Worm (Caenorhabditis elegans) whole organism, L4 larva: Measurements from ENCODE around the gene C06H5.12.

Experiments used
- D1046.2 ChIP-seq: fragments of 200-800 bp; sonication (Bioruptor generic); IDR thresholded peaks from 2 replicates; pipeline ENCODE4 v1.3.6; 2022; ENCODE audit warnings: missing genetic modification characterization, missing compliant biosample characterization
- F26F4.8 ChIP-seq: fragments of 200-800 bp; sonication (Bioruptor generic); conservative IDR thresholded peaks from 2 replicates; pipeline ENCODE4 v1.3.6; 2022; ENCODE audit warnings: missing genetic modification characterization, missing compliant biosample characterization
- F37D6.2 ChIP-seq: sonication (generic microtip); optimal IDR thresholded peaks from 2 replicates; lab custom pipeline; 2016; ENCODE audit warnings: mild to moderate bottlenecking, missing genetic modification characterization, missing compliant biosample characterization
- F44E2.7 ChIP-seq: fragments of 200-800 bp; sonication (Bioruptor generic); IDR thresholded peaks from 2 replicates; pipeline ENCODE4 v2.1.2; 2022; ENCODE audit warnings: missing genetic modification characterization, missing compliant biosample characterization
- Y105C5A.15 ChIP-seq: fragments of 200-800 bp; sonication (Bioruptor generic); IDR thresholded peaks from 2 replicates; pipeline ENCODE4 v1.3.6; 2022; ENCODE audit warnings: missing genetic modification characterization, missing compliant biosample characterization
- Y48G9A.11 ChIP-seq: fragments of 200-800 bp; sonication (Bioruptor generic); IDR thresholded peaks from 2 replicates; pipeline ENCODE4 v1.3.6; 2022; ENCODE audit warnings: missing genetic modification reagents, missing genetic modification characterization, missing compliant biosample characterization
- ZK337.2 ChIP-seq: fragments of 200-800 bp; sonication (Bioruptor generic); IDR thresholded peaks from 2 replicates; pipeline ENCODE4 v1.3.6; 2022; ENCODE audit warnings: missing genetic modification reagents, missing genetic modification characterization, missing compliant biosample characterization
- aly-2 ChIP-seq: sonication (generic microtip); optimal IDR thresholded peaks from 2 replicates; lab custom pipeline; 2018; ENCODE audit warnings: missing biosample characterization, missing genetic modification characterization
- ceh-20 ChIP-seq: fragments of 200-800 bp; sonication (Bioruptor generic); IDR thresholded peaks from 2 replicates; pipeline ENCODE4 v1.3.6; 2022; ENCODE audit warnings: missing genetic modification reagents, missing genetic modification characterization, missing compliant biosample characterization
- ceh-28 ChIP-seq: fragments of 150-350 bp; optimal IDR thresholded peaks from 2 replicates; lab custom pipeline; 2014; ENCODE audit warnings: missing biosample characterization, missing genetic modification reagents, missing genetic modification characterization
- ctbp-1 ChIP-seq: fragments of 200-800 bp; sonication (Bioruptor generic); IDR thresholded peaks from 2 replicates; pipeline ENCODE4 v1.3.6; 2022; ENCODE audit warnings: missing genetic modification reagents, missing genetic modification characterization, missing compliant biosample characterization
- daf-19 ChIP-seq: fragments of 200-800 bp; sonication (Bioruptor generic); conservative IDR thresholded peaks from 2 replicates; pipeline ENCODE4 v1.3.6; 2022; ENCODE audit warnings: missing genetic modification characterization, missing compliant biosample characterization
- daf-8 ChIP-seq: fragments of 200-800 bp; sonication (Bioruptor generic); IDR thresholded peaks from 2 replicates; pipeline ENCODE4 v1.3.6; 2022; ENCODE audit warnings: missing genetic modification characterization, missing compliant biosample characterization
- dmd-8 ChIP-seq: fragments of 200-800 bp; sonication (Bioruptor generic); IDR thresholded peaks from 2 replicates; pipeline ENCODE4 v1.3.6; 2022; ENCODE audit warnings: missing genetic modification characterization, missing compliant biosample characterization
- dmd-9 ChIP-seq: fragments of 200-800 bp; sonication (Bioruptor generic); IDR thresholded peaks from 2 replicates; pipeline ENCODE4 v1.3.6; 2022; ENCODE audit warnings: missing genetic modification reagents, missing genetic modification characterization, missing compliant biosample characterization
- dpl-1 ChIP-seq: fragments of 150-350 bp; optimal IDR thresholded peaks from 2 replicates; lab custom pipeline; 2014; ENCODE audit warnings: missing biosample characterization, missing genetic modification reagents, missing genetic modification characterization
- duxl-1 ChIP-seq: sonication (generic microtip); optimal IDR thresholded peaks from 2 replicates; lab custom pipeline; 2016; ENCODE audit warnings: mild to moderate bottlenecking, missing genetic modification characterization, moderate library complexity, missing compliant biosample characterization; ENCODE audit not compliant: poor library complexity
- dve-1 ChIP-seq: sonication (generic microtip); optimal IDR thresholded peaks from 2 replicates; lab custom pipeline; 2017; ENCODE audit warnings: antibody characterized with exemption, mild to moderate bottlenecking, missing genetic modification characterization, missing compliant biosample characterization; ENCODE audit not compliant: insufficient read depth
- egl-27 ChIP-seq: sonication (generic microtip); optimal IDR thresholded peaks from 3 replicates; lab custom pipeline; 2017; ENCODE audit warnings: missing biosample characterization, missing genetic modification reagents, missing genetic modification characterization
- fkh-10 ChIP-seq: fragments of 150-350 bp; optimal IDR thresholded peaks from 2 replicates; lab custom pipeline; 2014; ENCODE audit warnings: missing biosample characterization, missing genetic modification reagents, missing genetic modification characterization
- fos-1 ChIP-seq: fragments of 150-350 bp; optimal IDR thresholded peaks from 2 replicates; lab custom pipeline; 2014; ENCODE audit warnings: missing biosample characterization, missing genetic modification characterization
- gei-8 ChIP-seq: fragments of 200-800 bp; sonication (Bioruptor generic); optimal IDR thresholded peaks from 2 replicates; lab custom pipeline; 2018; ENCODE audit warnings: mild to moderate bottlenecking, missing genetic modification characterization, missing compliant biosample characterization
- hif-1 ChIP-seq, 2 experiments: sonication (generic microtip); optimal IDR thresholded peaks; 2 replicates each; lab custom pipeline; 2016 to 2017; ENCODE audit warnings: missing compliant biosample characterization in 2 of 2, missing genetic modification characterization in 2 of 2, missing genetic modification reagents in 2 of 2, missing genotype in 2 of 2, mild to moderate bottlenecking in 1 of 2
- hlh-11 ChIP-seq: fragments of 200-800 bp; sonication (Bioruptor generic); optimal IDR thresholded peaks from 2 replicates; lab custom pipeline; 2018; ENCODE audit warnings: mild to moderate bottlenecking, missing genetic modification characterization, missing compliant biosample characterization
- hlh-30 ChIP-seq: sonication (generic microtip); optimal IDR thresholded peaks from 2 replicates; lab custom pipeline; 2017; ENCODE audit warnings: antibody characterized with exemption, mild to moderate bottlenecking, missing genetic modification characterization, missing compliant biosample characterization; ENCODE audit not compliant: insufficient read depth
- lin-13 ChIP-seq: fragments of 150-350 bp; optimal IDR thresholded peaks from 2 replicates; lab custom pipeline; 2014; ENCODE audit warnings: missing biosample characterization, missing genetic modification reagents, missing genetic modification characterization
- lin-15B ChIP-seq: fragments of 150-350 bp; sonication (generic microtip); optimal IDR thresholded peaks from 3 replicates; lab custom pipeline; 2014; ENCODE audit warnings: missing biosample characterization, missing genetic modification characterization
- lin-38 ChIP-seq: fragments of 200-800 bp; sonication (Bioruptor generic); IDR thresholded peaks from 2 replicates; pipeline ENCODE4 v1.3.6; 2022; ENCODE audit warnings: missing genetic modification reagents, missing genetic modification characterization, missing compliant biosample characterization
- madf-5 ChIP-seq, 2 experiments: fragments of 200-800 bp; sonication (Bioruptor generic); IDR thresholded peaks; 2 replicates each; pipeline ENCODE4 v1.3.6; 2022; ENCODE audit warnings: missing compliant biosample characterization in 2 of 2, missing genetic modification characterization in 2 of 2
- mep-1 ChIP-seq: fragments of 150-350 bp; sonication (generic microtip); optimal IDR thresholded peaks from 3 replicates; lab custom pipeline; 2014; ENCODE audit warnings: missing biosample characterization, missing genetic modification characterization
- mxl-3 ChIP-seq: fragments of 200-800 bp; sonication (Bioruptor generic); optimal IDR thresholded peaks from 2 replicates; lab custom pipeline; 2018; ENCODE audit warnings: mild to moderate bottlenecking, missing genetic modification characterization, missing compliant biosample characterization
- nhr-111 ChIP-seq: fragments of 200-800 bp; sonication (Bioruptor generic); optimal IDR thresholded peaks from 2 replicates; lab custom pipeline; 2018; ENCODE audit warnings: mild to moderate bottlenecking, missing genetic modification characterization, missing compliant biosample characterization
- nhr-237 ChIP-seq: sonication (generic microtip); optimal IDR thresholded peaks from 2 replicates; lab custom pipeline; 2017; ENCODE audit warnings: missing biosample characterization, missing genetic modification characterization
- nhr-25 ChIP-seq: sonication (generic microtip); optimal IDR thresholded peaks from 2 replicates; lab custom pipeline; 2017; ENCODE audit warnings: missing genetic modification characterization, mild to moderate bottlenecking, missing compliant biosample characterization, antibody characterized with exemption, moderate library complexity, borderline replicate concordance; ENCODE audit not compliant: insufficient read depth
- nhr-42 ChIP-seq: fragments of 200-800 bp; sonication (Bioruptor generic); IDR thresholded peaks from 2 replicates; pipeline ENCODE4 v1.3.6; 2022; ENCODE audit warnings: missing genetic modification characterization, missing compliant biosample characterization
- nhr-48 ChIP-seq: sonication (generic microtip); optimal IDR thresholded peaks from 2 replicates; lab custom pipeline; 2016; ENCODE audit warnings: mild to moderate bottlenecking, missing genetic modification characterization, missing compliant biosample characterization
- nhr-6 ChIP-seq: fragments of 150-350 bp; optimal IDR thresholded peaks from 2 replicates; lab custom pipeline; 2014; ENCODE audit warnings: missing biosample characterization, missing genetic modification characterization
- nhr-76 ChIP-seq: fragments of 150-350 bp; optimal IDR thresholded peaks from 2 replicates; lab custom pipeline; 2014; ENCODE audit warnings: missing biosample characterization, missing genetic modification characterization
- nhr-77 ChIP-seq: fragments of 150-350 bp; optimal IDR thresholded peaks from 2 replicates; lab custom pipeline; 2014; ENCODE audit warnings: missing biosample characterization, missing genetic modification characterization
- php-3 ChIP-seq: fragments of 200-800 bp; sonication (Bioruptor generic); IDR thresholded peaks from 2 replicates; pipeline ENCODE4 v1.3.6; 2022; ENCODE audit warnings: missing genetic modification reagents, missing genetic modification characterization, missing compliant biosample characterization
- pqm-1 ChIP-seq: sonication (generic microtip); optimal IDR thresholded peaks from 2 replicates; lab custom pipeline; 2017; ENCODE audit warnings: missing biosample characterization, missing genetic modification characterization
- saeg-2 ChIP-seq: fragments of 200-800 bp; sonication (Bioruptor generic); IDR thresholded peaks from 2 replicates; pipeline ENCODE4 v1.3.6; 2022; ENCODE audit warnings: missing genetic modification reagents, missing genetic modification characterization, missing compliant biosample characterization
- sdz-12 ChIP-seq: fragments of 200-800 bp; sonication (Bioruptor generic); optimal IDR thresholded peaks from 2 replicates; lab custom pipeline; 2018; ENCODE audit warnings: mild to moderate bottlenecking, missing genetic modification characterization, missing compliant biosample characterization
- snpc-1.2 ChIP-seq: fragments of 200-800 bp; sonication (Bioruptor generic); IDR thresholded peaks from 2 replicates; pipeline ENCODE4 v1.3.6; 2022; ENCODE audit warnings: missing genetic modification reagents, missing genetic modification characterization, missing compliant biosample characterization
- spr-1 ChIP-seq: sonication (generic microtip); optimal IDR thresholded peaks from 2 replicates; lab custom pipeline; 2016; ENCODE audit warnings: mild to moderate bottlenecking, missing genetic modification characterization, missing compliant biosample characterization
- unc-130 ChIP-seq: sonication (generic microtip); optimal IDR thresholded peaks from 2 replicates; lab custom pipeline; 2016; ENCODE audit warnings: missing genetic modification reagents, missing genetic modification characterization, missing compliant biosample characterization
- unc-39 ChIP-seq: sonication (generic microtip); optimal IDR thresholded peaks from 2 replicates; lab custom pipeline; 2017; ENCODE audit warnings: missing biosample characterization, missing genetic modification characterization
- vab-7 ChIP-seq: fragments of 200-800 bp; sonication (Bioruptor generic); IDR thresholded peaks from 2 replicates; pipeline ENCODE4 v1.3.6; 2022; ENCODE audit warnings: missing genetic modification reagents, missing genetic modification characterization, missing compliant biosample characterization
- zag-1 ChIP-seq: fragments of 150-350 bp; optimal IDR thresholded peaks from 2 replicates; lab custom pipeline; 2014; ENCODE audit warnings: missing biosample characterization, missing genetic modification characterization
- zfp-2 ChIP-seq: sonication (generic microtip); optimal IDR thresholded peaks from 2 replicates; lab custom pipeline; 2016; ENCODE audit warnings: mild to moderate bottlenecking, missing genetic modification characterization, missing compliant biosample characterization
- zip-11 ChIP-seq: fragments of 200-800 bp; sonication (Bioruptor generic); IDR thresholded peaks from 2 replicates; pipeline ENCODE4 v1.3.6; 2022; ENCODE audit warnings: missing genetic modification characterization, missing compliant biosample characterization
- zip-2 ChIP-seq: fragments of 150-350 bp; optimal IDR thresholded peaks from 2 replicates; lab custom pipeline; 2014; ENCODE audit warnings: missing biosample characterization, missing genetic modification characterization
- ztf-11 ChIP-seq: fragments of 150-350 bp; optimal IDR thresholded peaks from 2 replicates; lab custom pipeline; 2014; ENCODE audit warnings: missing biosample characterization, missing genetic modification characterization

C06H5.12 gene

DNA sequence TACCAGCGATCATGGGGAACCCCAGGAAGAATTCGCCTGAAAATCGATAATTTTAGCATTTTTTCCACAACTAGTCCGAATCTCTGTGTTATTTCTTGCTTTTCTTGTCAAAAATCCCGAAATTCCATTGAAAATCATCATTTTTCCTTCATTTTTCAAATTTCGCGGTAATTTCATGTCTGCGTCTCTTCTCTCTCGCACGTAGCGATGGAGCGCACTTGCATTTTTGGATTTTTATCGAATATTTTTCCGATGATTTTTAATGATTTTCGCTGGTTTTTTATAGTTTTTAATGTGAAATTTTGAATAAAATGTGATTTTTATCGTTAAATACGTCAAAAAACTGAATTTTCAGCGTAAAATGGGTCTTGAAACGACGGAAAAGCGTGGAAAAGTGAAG, 26.8 kb downstream of the C06H5.12 start, which contains the start of gene E01B7.2 (continued):
- TF ChIP-seq snpc-1.2 (GFP tag; lab: Robert Waterston, UW) (no peak), vab-7 (GFP tag; lab: Robert Waterston, UW) (no peak), daf-19 (no peak), nhr-111 (no peak), unc-39 (no peak), pqm-1 (no peak), aly-2 (tag; lab: Kevin White, UChicago) (no peak), F44E2.7 (no peak), dve-1 (tag; lab: Kevin White, UChicago) (peak; percentile 78), sdz-12 (GFP tag; lab: Kevin White, UChicago) (no peak), lin-15B (tag; lab: Kevin White, UChicago) (no peak), dmd-9 (no peak), nhr-76 (tag; lab: Kevin White, UChicago) (no peak), Y48G9A.11 (no peak), fkh-10 (GFP tag; lab: Kevin White, UChicago) (peak; percentile 15), Y105C5A.15 (no peak), fos-1 (tag; lab: Kevin White, UChicago) (no peak), php-3 (GFP tag; lab: Robert Waterston, UW) (no peak), dmd-8 (GFP tag; lab: Robert Waterston, UW) (no peak), egl-27 (tag; lab: Kevin White, UChicago) (no peak), ctbp-1 (GFP tag; lab: Robert Waterston, UW) (no peak), lin-38 (GFP tag; lab: Robert Waterston, UW) (peak; percentile 98), nhr-25 (no peak), nhr-237 (no peak), saeg-2 (GFP tag; lab: Robert Waterston, UW) (no peak), nhr-77 (tag; lab: Kevin White, UChicago) (no peak), F26F4.8 (GFP tag; lab: Robert Waterston, UW) (no peak), lin-13 (GFP tag; lab: Kevin White, UChicago) (peak; percentile 59), nhr-42 (0 out of 2 replicates have a peak, but pooled peaks have one; percentile 6), D1046.2 (GFP tag; lab: Robert Waterston, UW) (no peak), mxl-3 (GFP tag; lab: Kevin White, UChicago) (no peak), gei-8 (GFP tag; lab: Kevin White, UChicago) (no peak), hif-1 (tag; optimal IDR thresholded peaks at IDR 0.05; lab: Kevin White, UChicago) (no peak), dpl-1 (GFP tag; lab: Kevin White, UChicago) (peak; percentile 97), ceh-28 (no peak), ceh-20 (GFP tag; lab: Robert Waterston, UW) (no peak), unc-130 (GFP tag; lab: Kevin White, UChicago) (no peak), daf-8 (GFP tag; lab: Robert Waterston, UW) (no peak), zfp-2 (no peak), duxl-1 (peak; percentile 67), spr-1 (no peak), hlh-11 (tag; lab: Kevin White, UChicago) (peak; percentile 24), madf-5 (GFP tag; IDR thresholded peaks at IDR 0.05; lab: Robert Waterston, UW) (no peak), nhr-48 (tag; lab: Kevin White, UChicago) (no peak), ztf-11 (tag; lab: Kevin White, UChicago) (no peak), ZK337.2 (GFP tag; lab: Robert Waterston, UW) (no peak), nhr-6 (peak; percentile 42), F37D6.2 (tag; lab: Kevin White, UChicago) (no peak), hlh-30 (tag; lab: Kevin White, UChicago) (peak; percentile 60), zip-11 (GFP tag; lab: Robert Waterston, UW) (no peak), mep-1 (tag; lab: Kevin White, UChicago) (peak; percentile 61), zag-1 (tag; lab: Kevin White, UChicago) (peak; percentile 6), zip-2 (no peak)
